Fruit fly (Drosophila melanogaster): ENCODE data around the gene CG9427.

dm6 chr3R:9605084-9605483 lies 21.6 kb downstream of the CG9427 start:
- TF ChIP-seq CG8478 (optimal IDR thresholded peaks at IDR 0.05) = no peak
- no peak for TF ChIP-seq CTCF (optimal IDR thresholded peaks at IDR 0.05)

Measured in S2 (cell line).